Worm (Caenorhabditis elegans): ENCODE results near the gene zipt-17.

The zipt-17 gene

ce11 chrIV:17328834-17329233, 38.4 kb downstream of the zipt-17 start, which contains the start of gene ceh-88:
ceh-88 (plus strand) TSS chrIV:17329188.
- TF ChIP-seq mes-2 (tag; optimal IDR thresholded peaks at IDR 0.05; ENCODE audit: poor library complexity, severe bottlenecking) (peak; percentile 29), hmg-1.1 (GFP tag; IDR thresholded peaks at IDR 0.05) (peak; percentile 41; the same call in 1 of the 2 replicates), tag-97 (GFP tag; IDR thresholded peaks at IDR 0.05) (no peak), lir-3 (tag; optimal IDR thresholded peaks at IDR 0.05) (no peak), dve-1 (tag; optimal IDR thresholded peaks at IDR 0.05; ENCODE audit: insufficient read depth) (peak; percentile 15), daf-16 (GFP tag; optimal IDR thresholded peaks at IDR 0.05) (no peak), daf-16 (tag; optimal IDR thresholded peaks at IDR 0.05) (peak; percentile 3)

- TF ChIP-seq tra-1 (GFP tag; IDR thresholded peaks at IDR 0.05) (no peak), lin-38 (GFP tag; IDR thresholded peaks at IDR 0.05) (no peak), ceh-28 (tag; optimal IDR thresholded peaks at IDR 0.05) (no peak), daf-16 (GFP tag; optimal IDR thresholded peaks at IDR 0.05) (no peak), daf-16 (tag; optimal IDR thresholded peaks at IDR 0.05) (peak; percentile 35), ceh-62 (tag; optimal IDR thresholded peaks at IDR 0.05) (no peak), dmd-6 (GFP tag; IDR thresholded peaks at IDR 0.05) (peak; percentile 28; the same call in 1 of the 2 replicates), F37D6.2 (tag; optimal IDR thresholded peaks at IDR 0.05) (no peak), F10B5.3 (tag; optimal IDR thresholded peaks at IDR 0.05) (no peak), duxl-1 (tag; optimal IDR thresholded peaks at IDR 0.05; ENCODE audit: poor library complexity) (no peak), fkh-10 (GFP tag; optimal IDR thresholded peaks at IDR 0.05) (no peak), hlh-11 (tag; optimal IDR thresholded peaks at IDR 0.05) (peak; percentile 7), pha-4 (GFP tag; IDR thresholded peaks at IDR 0.05) (no peak), pha-4 (tag; optimal IDR thresholded peaks at IDR 0.05) (no peak), rbr-2 (tag; optimal IDR thresholded peaks at IDR 0.05) (no peak), mdt-29 (GFP tag; IDR thresholded peaks at IDR 0.05) (no peak), aha-1 (tag) (no peak), R02D3.7 (tag; optimal IDR thresholded peaks at IDR 0.05) (no peak), nhr-41 (GFP tag; IDR thresholded peaks at IDR 0.05) (no peak), pqm-1 (tag; optimal IDR thresholded peaks at IDR 0.05) (peak; percentile 96), mxl-3 (GFP tag; optimal IDR thresholded peaks at IDR 0.05) (no peak), lin-15B (tag; optimal IDR thresholded peaks at IDR 0.05) (no peak), ama-1 (optimal IDR thresholded peaks at IDR 0.05) (no peak), gei-8 (GFP tag; optimal IDR thresholded peaks at IDR 0.05) (no peak), lin-1 (GFP tag; IDR thresholded peaks at IDR 0.05) (no peak), fos-1 (tag; optimal IDR thresholded peaks at IDR 0.05) (no peak), nhr-28 (tag; optimal IDR thresholded peaks at IDR 0.05) (peak; percentile 79), nhr-25 (tag; optimal IDR thresholded peaks at IDR 0.05; ENCODE audit: borderline replicate concordance, insufficient read depth) (no peak), ZK546.5 (tag; optimal IDR thresholded peaks at IDR 0.05) (no peak), Y105C5A.15 (GFP tag; IDR thresholded peaks at IDR 0.05) (no peak), ces-1 (GFP tag; optimal IDR thresholded peaks at IDR 0.05) (no peak), hmg-1.1 (GFP tag; IDR thresholded peaks at IDR 0.05) (no peak), dpl-1 (GFP tag; optimal IDR thresholded peaks at IDR 0.05) (no peak), set-16 (GFP tag; IDR thresholded peaks at IDR 0.05) (no peak), vab-7 (GFP tag; IDR thresholded peaks at IDR 0.05) (no peak), mep-1 (tag; optimal IDR thresholded peaks at IDR 0.05) (no peak), Y5F2A.4 (GFP tag; optimal IDR thresholded peaks at IDR 0.05) (no peak)
Observed at ce11 chrIV:17320445-17320844, 46.7 kb downstream of the zipt-17 start, which contains the start of gene C49C3.4. C49C3.4 (plus strand) TSS chrIV:17320795.

Measured in whole organism, L4 larva.